Worm (Caenorhabditis elegans) whole organism, midembryonic: ENCODE data around the gene srd-2.

Experiments
- T22C8.4 ChIP-seq: fragments of 200-800 bp; sonication (Bioruptor generic); IDR thresholded peaks from 2 replicates; pipeline ENCODE4 v1.3.6; 2022; ENCODE audit warnings: missing genetic modification characterization, missing compliant biosample characterization
- cog-1 ChIP-seq: sonication (generic microtip); optimal IDR thresholded peaks from 2 replicates; lab custom pipeline; 2016; ENCODE audit warnings: missing genetic modification characterization, missing compliant biosample characterization
- flt-1 ChIP-seq: fragments of 200-800 bp; sonication (Bioruptor generic); IDR thresholded peaks from 2 replicates; pipeline ENCODE4 v1.3.6; 2022; ENCODE audit warnings: missing genetic modification characterization, missing compliant biosample characterization
- klf-2 ChIP-seq: fragments of 200-800 bp; sonication (Bioruptor generic); conservative IDR thresholded peaks from 2 replicates; pipeline ENCODE4 v1.3.6; 2022; ENCODE audit warnings: missing genetic modification reagents, missing genetic modification characterization, missing compliant biosample characterization
- med-1 ChIP-seq: sonication (generic microtip); optimal IDR thresholded peaks from 2 replicates; lab custom pipeline; 2017; ENCODE audit warnings: missing genetic modification characterization, mild to moderate bottlenecking, missing compliant biosample characterization, antibody characterized with exemption, missing genetic modification reagents; ENCODE audit not compliant: insufficient read depth
- ref-1 ChIP-seq: fragments of 200-800 bp; sonication (Bioruptor generic); conservative IDR thresholded peaks from 2 replicates; pipeline ENCODE4 v1.3.6; 2022; ENCODE audit warnings: missing genetic modification reagents, missing genetic modification characterization, missing compliant biosample characterization
- tab-1 ChIP-seq: fragments of 200-800 bp; sonication (Bioruptor generic); IDR thresholded peaks from 2 replicates; pipeline ENCODE4 v1.3.6; 2022; ENCODE audit warnings: missing genetic modification characterization, missing compliant biosample characterization
- ztf-23 ChIP-seq: fragments of 200-800 bp; sonication (Bioruptor generic); IDR thresholded peaks from 2 replicates; pipeline ENCODE4 v1.3.6; 2022; ENCODE audit warnings: missing genetic modification reagents, missing genetic modification characterization, missing compliant biosample characterization
- ztf-29 ChIP-seq: fragments of 200-800 bp; sonication (Bioruptor generic); IDR thresholded peaks from 2 replicates; pipeline ENCODE4 v1.3.6; 2022; ENCODE audit warnings: missing genetic modification reagents, missing genetic modification characterization, missing compliant biosample characterization

Gene srd-2

ce11 chrII:10218171-10218570 lies 30.5 kb upstream of the srd-2 start, which contains the start of gene ref-1:
Gene ref-1 (plus strand): TSS chrII:10218471.
- TF ChIP-seq med-1 (GFP tag; lab: Kevin White, UChicago) (no peak), flt-1 (GFP tag; lab: Robert Waterston, UW) (no peak), ref-1 (GFP tag; lab: Robert Waterston, UW) (no peak), T22C8.4 (GFP tag; lab: Robert Waterston, UW) (no peak), tab-1 (no peak), cog-1 (tag; lab: Kevin White, UChicago) (no peak), ztf-23 (GFP tag; lab: Robert Waterston, UW) (no peak), klf-2 (GFP tag; lab: Robert Waterston, UW) (no peak), ztf-29 (no peak)

DNA sequence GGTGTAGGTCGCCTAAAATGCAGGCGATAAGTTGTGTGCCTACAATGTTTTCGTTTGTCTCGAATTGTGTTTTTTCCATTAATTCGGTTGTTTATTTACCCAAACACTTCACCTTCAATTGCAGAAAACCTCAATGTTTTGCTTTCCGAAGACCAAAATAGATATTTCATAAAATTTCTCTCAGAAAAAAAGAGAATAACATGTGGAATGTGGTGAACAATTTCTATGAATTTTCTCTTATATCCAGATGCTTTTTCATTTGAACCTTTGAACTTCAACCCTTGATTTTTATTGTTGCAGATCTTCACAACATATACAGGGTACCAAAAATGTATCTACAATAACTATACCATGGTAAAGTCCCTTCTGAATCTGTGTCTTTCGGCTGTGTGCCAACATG lies 18.7 kb upstream of the srd-2 start, which contains the start of gene T01E8.1:
TSS of gene T01E8.1 (plus strand) at position 301 of the 400 bp plus-strand sequence.
- TF ChIP-seq ztf-29: no peak
- TF ChIP-seq T22C8.4 (GFP tag; lab: Robert Waterston, UW): no peak
- TF ChIP-seq flt-1 (GFP tag; lab: Robert Waterston, UW): no peak
- TF ChIP-seq tab-1: no peak
- TF ChIP-seq klf-2 (GFP tag; lab: Robert Waterston, UW): no peak
- no peak for TF ChIP-seq cog-1 (tag; lab: Kevin White, UChicago)
- TF ChIP-seq ref-1 (GFP tag; lab: Robert Waterston, UW): no peak
- no peak for TF ChIP-seq ztf-23 (GFP tag; lab: Robert Waterston, UW)
- no peak for TF ChIP-seq med-1 (GFP tag; lab: Kevin White, UChicago)

DNA sequence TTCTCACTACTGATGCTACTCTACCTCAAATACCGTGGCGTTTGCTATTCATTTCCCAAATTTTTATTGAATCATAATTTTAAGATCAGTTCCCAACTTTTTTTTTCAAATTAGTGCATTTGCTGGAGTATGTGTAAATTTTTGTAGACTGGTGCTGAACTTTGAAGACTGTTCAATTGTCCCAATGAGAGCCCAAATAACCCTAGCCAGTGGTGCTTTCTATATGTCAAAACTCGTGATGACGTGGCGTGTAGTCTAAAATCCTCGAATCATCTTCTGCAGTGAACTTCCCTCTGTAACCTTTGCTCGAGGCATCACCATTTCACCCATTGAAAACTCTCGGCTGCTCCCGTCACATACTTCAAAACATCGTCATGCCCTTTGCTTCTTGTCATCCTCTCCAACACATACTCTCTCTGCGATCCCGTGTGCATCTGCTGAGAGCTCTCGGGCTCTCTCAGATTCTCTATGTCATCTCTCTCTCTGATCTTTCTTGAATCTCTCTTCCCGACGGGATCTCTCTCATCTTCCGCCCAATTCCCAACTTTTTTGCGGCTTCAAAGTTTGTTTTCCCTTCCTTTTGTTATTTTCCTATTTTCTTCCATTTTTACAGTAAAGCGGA lies 16.8 kb upstream of the srd-2 start:
- no peak for TF ChIP-seq ref-1 (GFP tag; lab: Robert Waterston, UW)
- TF ChIP-seq tab-1: no peak
- TF ChIP-seq ztf-23 (GFP tag; lab: Robert Waterston, UW): no peak
- no peak for TF ChIP-seq ztf-29
- no peak for TF ChIP-seq klf-2 (GFP tag; lab: Robert Waterston, UW)
- no peak for TF ChIP-seq med-1 (GFP tag; lab: Kevin White, UChicago)
- no peak for TF ChIP-seq flt-1 (GFP tag; lab: Robert Waterston, UW)
- TF ChIP-seq cog-1 (tag; lab: Kevin White, UChicago): no peak
- TF ChIP-seq T22C8.4 (GFP tag; lab: Robert Waterston, UW): no peak

- TF ChIP-seq cog-1 (tag; lab: Kevin White, UChicago): no peak
- no peak for TF ChIP-seq med-1 (GFP tag; lab: Kevin White, UChicago)
- TF ChIP-seq ref-1 (GFP tag; lab: Robert Waterston, UW): no peak
- no peak for TF ChIP-seq flt-1 (GFP tag; lab: Robert Waterston, UW)
- no peak for TF ChIP-seq T22C8.4 (GFP tag; lab: Robert Waterston, UW)
Measured at ce11 chrII:10203765-10204164, 16.1 kb upstream of the srd-2 start.

DNA sequence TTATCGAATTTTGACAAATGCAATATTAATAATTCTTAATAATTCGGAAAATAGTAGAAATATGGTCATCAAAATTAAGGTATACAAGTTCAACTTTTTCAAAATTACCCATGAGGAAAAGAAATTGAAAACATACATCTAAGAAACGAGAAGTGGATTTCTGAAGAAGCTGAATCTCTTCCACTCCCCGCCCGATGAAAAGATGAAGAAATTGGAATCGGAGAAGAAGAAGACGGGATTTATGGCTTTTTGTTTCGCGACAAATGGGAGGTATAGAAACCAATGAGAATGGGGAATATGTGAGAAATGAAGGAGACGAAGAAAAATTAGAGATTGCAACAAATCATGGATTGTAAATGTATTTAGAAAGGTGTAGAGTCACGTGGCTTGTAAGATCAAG lies 15.4 kb upstream of the srd-2 start:
- TF ChIP-seq ref-1 (GFP tag; lab: Robert Waterston, UW) (no peak), med-1 (GFP tag; lab: Kevin White, UChicago) (no peak), ztf-23 (GFP tag; lab: Robert Waterston, UW) (no peak), T22C8.4 (GFP tag; lab: Robert Waterston, UW) (no peak), flt-1 (GFP tag; lab: Robert Waterston, UW) (no peak), ztf-29 (no peak), cog-1 (tag; lab: Kevin White, UChicago) (no peak), klf-2 (GFP tag; lab: Robert Waterston, UW) (no peak), tab-1 (no peak)

DNA sequence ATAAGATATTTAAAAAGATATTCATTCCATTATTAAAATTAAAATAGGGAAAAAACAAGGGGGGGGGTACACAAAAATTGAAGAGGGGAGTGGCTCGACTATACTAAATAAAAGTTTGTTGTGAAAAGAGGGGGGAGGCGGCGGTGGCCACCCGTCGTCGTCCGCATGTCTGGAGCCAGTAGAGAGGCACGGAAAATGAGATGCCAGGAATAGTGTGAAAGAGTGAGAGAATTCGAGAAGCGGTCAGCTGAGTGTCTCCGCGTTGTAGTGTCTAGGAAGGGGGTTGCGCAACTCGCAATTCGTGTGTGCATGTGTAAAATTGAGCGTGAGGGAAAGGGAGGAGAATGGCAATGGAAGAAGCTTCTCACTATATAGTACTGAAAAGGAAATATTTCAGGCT lies 14.6 kb upstream of the srd-2 start:
- no peak for TF ChIP-seq med-1 (GFP tag; lab: Kevin White, UChicago)
- 0 out of 2 replicates have a peak, but pooled peaks have one; percentile 26 for TF ChIP-seq klf-2 (GFP tag; lab: Robert Waterston, UW)
- TF ChIP-seq ztf-29: no peak
- no peak for TF ChIP-seq ref-1 (GFP tag; lab: Robert Waterston, UW)
- peak; percentile 54 for TF ChIP-seq cog-1 (tag; lab: Kevin White, UChicago)

DNA sequence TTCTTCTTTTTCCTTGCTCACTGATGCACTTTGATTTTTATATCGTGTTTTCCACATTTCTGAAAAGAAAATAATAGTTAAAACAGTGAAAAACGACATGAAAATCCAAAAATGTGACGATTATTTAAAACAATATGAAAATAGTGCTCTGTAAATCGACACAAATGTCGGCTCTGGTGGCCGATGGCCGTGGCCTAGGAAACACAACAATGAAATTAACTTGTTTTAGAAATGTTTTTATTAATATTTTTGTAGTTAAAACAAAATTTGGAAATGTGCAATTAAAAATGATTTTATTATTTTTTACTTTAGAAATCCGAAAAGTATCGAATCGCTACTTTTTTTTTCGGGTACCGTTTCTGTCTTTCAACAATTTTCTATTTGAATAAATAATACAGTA lies 13.1 kb upstream of the srd-2 start, which contains the start of gene arv-1:
TSS of gene arv-1 (minus strand) at position 65 of the 400 bp plus-strand sequence.
- TF ChIP-seq ztf-29 (no peak), ztf-23 (GFP tag; lab: Robert Waterston, UW) (0 out of 2 replicates have a peak, but pooled peaks have one; percentile 38), cog-1 (tag; lab: Kevin White, UChicago) (peak; percentile 18), flt-1 (GFP tag; lab: Robert Waterston, UW) (peak; percentile 38; the same call in 1 of the 2 replicates)

- no peak for TF ChIP-seq tab-1
- TF ChIP-seq T22C8.4 (GFP tag; lab: Robert Waterston, UW): no peak
- no peak for TF ChIP-seq klf-2 (GFP tag; lab: Robert Waterston, UW)
- TF ChIP-seq med-1 (GFP tag; lab: Kevin White, UChicago): no peak
- no peak for TF ChIP-seq flt-1 (GFP tag; lab: Robert Waterston, UW)
- no peak for TF ChIP-seq cog-1 (tag; lab: Kevin White, UChicago)
- TF ChIP-seq ref-1 (GFP tag; lab: Robert Waterston, UW): no peak
- no peak for TF ChIP-seq ztf-29
- no peak for TF ChIP-seq ztf-23 (GFP tag; lab: Robert Waterston, UW)
Measured at ce11 chrII:10199906-10200305, 12.2 kb upstream of the srd-2 start, which contains the start of gene R05H5.4. Gene R05H5.4 (minus strand): TSS chrII:10200006.

- TF ChIP-seq T22C8.4 (GFP tag; lab: Robert Waterston, UW) (no peak), ztf-29 (no peak), cog-1 (tag; lab: Kevin White, UChicago) (no peak)
Measured at ce11 chrII:10198486-10198885, 10.8 kb upstream of the srd-2 start.
